Worm (Caenorhabditis elegans) whole organism, late embryonic: ENCODE measurements around the gene msp-51.

Experiments used
- ahr-1 ChIP-seq: sonication (generic microtip); optimal IDR thresholded peaks from 2 replicates; lab custom pipeline; 2016; ENCODE audit warnings: missing genetic modification characterization, missing compliant biosample characterization
- ama-1 ChIP-seq: fragments of 150-350 bp; optimal IDR thresholded peaks from 2 replicates; lab custom pipeline; 2014
- ceh-14 ChIP-seq: sonication (generic microtip); optimal IDR thresholded peaks from 2 replicates; lab custom pipeline; 2016; ENCODE audit warnings: missing genotype, missing genetic modification characterization, missing compliant biosample characterization
- ceh-2 ChIP-seq: sonication (generic microtip); optimal IDR thresholded peaks from 2 replicates; lab custom pipeline; 2016; ENCODE audit warnings: missing genotype, missing genetic modification characterization, missing compliant biosample characterization
- ceh-48 ChIP-seq: sonication (generic microtip); optimal IDR thresholded peaks from 2 replicates; lab custom pipeline; 2016; ENCODE audit warnings: missing genetic modification characterization, inconsistent platforms, missing compliant biosample characterization
- che-1 ChIP-seq: sonication (generic microtip); optimal IDR thresholded peaks from 2 replicates; lab custom pipeline; 2016; ENCODE audit warnings: mild to moderate bottlenecking, missing genetic modification characterization, missing compliant biosample characterization
- hlh-13 ChIP-seq: fragments of 200-800 bp; sonication (Bioruptor generic); optimal IDR thresholded peaks from 2 replicates; lab custom pipeline; 2018; ENCODE audit warnings: mild to moderate bottlenecking, missing genetic modification characterization, missing compliant biosample characterization
- npax-4 ChIP-seq: sonication (generic microtip); optimal IDR thresholded peaks from 2 replicates; lab custom pipeline; 2016; ENCODE audit warnings: missing genetic modification characterization, missing compliant biosample characterization
- pat-9 ChIP-seq: fragments of 200-800 bp; sonication (Bioruptor generic); optimal IDR thresholded peaks from 2 replicates; lab custom pipeline; 2018; ENCODE audit warnings: mild to moderate bottlenecking, missing genetic modification characterization, moderate library complexity, missing compliant biosample characterization
- pha-2 ChIP-seq: sonication (generic microtip); optimal IDR thresholded peaks from 2 replicates; lab custom pipeline; 2017; ENCODE audit warnings: mild to moderate bottlenecking, missing genetic modification characterization, missing compliant biosample characterization
- sox-4 ChIP-seq: sonication (generic microtip); optimal IDR thresholded peaks from 2 replicates; lab custom pipeline; 2017; ENCODE audit warnings: mild to moderate bottlenecking, missing genetic modification characterization, inconsistent platforms, missing compliant biosample characterization
- tbx-2 ChIP-seq: sonication (generic microtip); optimal IDR thresholded peaks from 2 replicates; lab custom pipeline; 2016; ENCODE audit warnings: missing genetic modification characterization, missing compliant biosample characterization
- tbx-7 ChIP-seq: sonication (generic microtip); optimal IDR thresholded peaks from 2 replicates; lab custom pipeline; 2016; ENCODE audit warnings: missing genotype, missing genetic modification characterization, missing compliant biosample characterization

DNA sequence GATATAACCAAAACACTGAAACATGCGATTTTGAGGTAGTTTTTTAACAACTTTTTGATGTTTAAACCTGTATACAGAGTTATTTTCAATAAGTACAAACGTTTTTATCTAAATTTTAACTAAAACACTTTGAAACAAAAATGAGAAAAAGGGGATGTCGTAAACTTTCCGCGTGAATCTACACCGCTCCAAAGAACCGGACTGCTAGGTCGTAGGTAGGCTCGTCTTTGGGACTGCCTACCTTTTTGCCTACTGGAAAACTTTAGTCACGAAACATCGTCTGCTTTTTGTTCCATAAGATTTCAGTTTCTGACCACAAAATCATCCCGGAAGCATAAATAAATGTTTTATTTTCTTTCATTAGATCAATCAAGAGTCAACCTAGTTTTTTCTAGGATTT lies 3.9 kb downstream of the msp-51 start:
- TF ChIP-seq tbx-7 (tag; lab: Kevin White, UChicago) (no peak), hlh-13 (GFP tag; lab: Kevin White, UChicago) (no peak), tbx-2 (no peak), che-1 (tag; lab: Kevin White, UChicago) (no peak), ceh-2 (tag; lab: Kevin White, UChicago) (no peak), sox-4 (tag; lab: Kevin White, UChicago) (no peak), npax-4 (tag; lab: Kevin White, UChicago) (no peak), ceh-48 (tag; lab: Kevin White, UChicago) (no peak), pat-9 (tag; lab: Kevin White, UChicago) (no peak), pha-2 (no peak), ama-1 (lab: Kevin White, UChicago) (no peak), ceh-14 (tag; lab: Kevin White, UChicago) (no peak), ahr-1 (tag; lab: Kevin White, UChicago) (no peak)
